Fruit fly (Drosophila melanogaster): ENCODE results near the gene CG17192.

- TF ChIP-seq Lpt (GFP tag; optimal IDR thresholded peaks at IDR 0.05) (peak; percentile 26), svp (GFP tag) (peak; percentile 94)
Measured at dm6 chr3R:26989802-26990509, 28.1 kb downstream of the CG17192 start, which contains the start of gene CG31076.
